Worm (Caenorhabditis elegans): ENCODE data around the gene T27D12.6.

The T27D12.6 gene

DNA sequence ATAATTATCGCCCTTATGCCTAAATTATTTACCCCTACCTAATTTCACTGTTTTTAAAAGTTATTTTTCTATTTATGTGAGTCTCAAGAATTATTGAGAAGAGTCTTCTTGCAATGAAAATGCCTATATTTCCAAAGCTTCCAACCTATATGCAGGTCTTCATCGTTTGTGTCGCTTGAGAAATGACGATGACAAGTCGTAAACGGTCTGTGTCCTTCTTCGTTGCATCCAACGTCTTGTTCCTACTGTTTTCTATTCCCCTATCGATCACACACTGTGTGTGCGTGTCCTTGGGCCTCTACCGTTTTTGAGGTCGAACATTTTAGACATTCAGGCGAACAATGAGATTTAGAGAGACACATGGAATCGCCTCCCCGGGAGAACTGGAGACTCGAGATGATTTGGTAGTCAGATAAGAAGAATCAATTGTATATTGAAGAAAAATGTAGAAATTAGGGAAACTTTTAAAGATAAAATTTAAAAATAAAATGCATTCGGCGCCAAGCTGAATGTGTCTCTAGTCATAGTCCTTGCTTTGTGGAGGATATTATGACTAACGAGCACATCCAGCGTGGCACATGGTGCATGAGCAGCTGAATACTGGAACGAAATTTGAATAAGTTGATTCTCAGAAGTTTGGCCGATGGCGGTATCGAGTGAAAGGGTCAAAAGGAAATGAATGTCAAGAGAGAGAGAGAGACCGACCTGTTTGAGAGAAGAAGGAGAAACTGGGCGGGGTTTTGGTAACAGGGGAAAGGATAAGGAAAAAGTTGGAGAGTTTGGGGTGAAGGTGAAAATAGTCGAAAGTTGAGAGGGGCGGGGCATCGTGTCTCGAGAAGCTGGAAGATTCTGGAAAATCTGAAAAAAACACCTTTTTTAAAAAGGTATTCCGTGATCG lies 45.4 kb downstream of the T27D12.6 start (continued):
- peak; percentile 45 for TF ChIP-seq snpc-4 (GFP tag; optimal IDR thresholded peaks at IDR 0.05)
- peak in 2 of 4 experiments; percentile 15 to 18 for TF ChIP-seq snpc-4 (tag; optimal IDR thresholded peaks at IDR 0.05)
- no peak for TF ChIP-seq ceh-27 (GFP tag; optimal IDR thresholded peaks at IDR 0.05)
- TF ChIP-seq cebp-1 (GFP tag; IDR thresholded peaks at IDR 0.05): no peak
- TF ChIP-seq cebp-1 (tag; optimal IDR thresholded peaks at IDR 0.05): peak; percentile 64
- peak; percentile 21; the same call in 1 of the 2 replicates for TF ChIP-seq mcd-1 (GFP tag; IDR thresholded peaks at IDR 0.05)
- TF ChIP-seq gei-17 (GFP tag; optimal IDR thresholded peaks at IDR 0.05): no peak
- no peak for TF ChIP-seq ztf-18 (tag; optimal IDR thresholded peaks at IDR 0.05)
- TF ChIP-seq egrh-3 (GFP tag; IDR thresholded peaks at IDR 0.05): no peak
- no peak for TF ChIP-seq T07F8.4 (tag; optimal IDR thresholded peaks at IDR 0.05)
- TF ChIP-seq hsf-1 (GFP tag; IDR thresholded peaks at IDR 0.05): peak; percentile 78
- no peak for TF ChIP-seq ztf-3 (GFP tag; optimal IDR thresholded peaks at IDR 0.05)
- TF ChIP-seq mxl-1 (tag; optimal IDR thresholded peaks at IDR 0.05): peak; percentile 34
- peak; percentile 68 for TF ChIP-seq him-1 (tag; optimal IDR thresholded peaks at IDR 0.05)
- TF ChIP-seq fkh-3 (tag; optimal IDR thresholded peaks at IDR 0.05): peak; percentile 74
- peak; percentile 74 for TF ChIP-seq rcor-1 (GFP tag; IDR thresholded peaks at IDR 0.05)
- TF ChIP-seq dox-1 (GFP tag; IDR thresholded peaks at IDR 0.05): peak; percentile 39; the same call in 1 of the 2 replicates
- peak; percentile 55 for TF ChIP-seq dpff-1 (tag; optimal IDR thresholded peaks at IDR 0.05)
- 0 out of 2 replicates have a peak, but pooled peaks have one; percentile 31 for TF ChIP-seq K11D2.4 (GFP tag; IDR thresholded peaks at IDR 0.05)
- TF ChIP-seq D2030.7 (GFP tag; IDR thresholded peaks at IDR 0.05): peak; percentile 62
- TF ChIP-seq hlh-12 (tag; optimal IDR thresholded peaks at IDR 0.05): peak; percentile 19
- TF ChIP-seq lsl-1 (GFP tag; optimal IDR thresholded peaks at IDR 0.05): peak; percentile 50
- TF ChIP-seq athp-1 (tag; optimal IDR thresholded peaks at IDR 0.05): peak; percentile 86
- peak; percentile 21 for TF ChIP-seq repo-1 (tag; optimal IDR thresholded peaks at IDR 0.05)
- TF ChIP-seq chd-7 (tag; optimal IDR thresholded peaks at IDR 0.05): peak; percentile 77
- TF ChIP-seq Y67H2A.10 (GFP tag; conservative IDR thresholded peaks at IDR 0.05): no peak
- TF ChIP-seq zfh-2 (GFP tag; conservative IDR thresholded peaks at IDR 0.05): no peak
- 0 out of 2 replicates have a peak, but pooled peaks have one; percentile 36 for TF ChIP-seq ceh-91 (GFP tag; IDR thresholded peaks at IDR 0.05)
- no peak for TF ChIP-seq B0035.1 (tag; optimal IDR thresholded peaks at IDR 0.05)
- peak; percentile 11 for TF ChIP-seq ceh-79 (tag; optimal IDR thresholded peaks at IDR 0.05)
- TF ChIP-seq ztf-26 (tag; optimal IDR thresholded peaks at IDR 0.05): no peak
- TF ChIP-seq sptf-2 (GFP tag; optimal IDR thresholded peaks at IDR 0.05): no peak
- no peak for TF ChIP-seq attf-3 (GFP tag; conservative IDR thresholded peaks at IDR 0.05)
- TF ChIP-seq nhr-179 (tag; optimal IDR thresholded peaks at IDR 0.05): no peak
- TF ChIP-seq snpc-3.4 (tag; optimal IDR thresholded peaks at IDR 0.05): peak; percentile 79
- no peak for TF ChIP-seq dpl-1 (GFP tag; optimal IDR thresholded peaks at IDR 0.05)
- TF ChIP-seq F49E8.2 (tag; optimal IDR thresholded peaks at IDR 0.05; ENCODE audit: insufficient read depth): peak; percentile 81
- no peak for TF ChIP-seq nhr-80 (tag; optimal IDR thresholded peaks at IDR 0.05)
- TF ChIP-seq rec-8 (tag; optimal IDR thresholded peaks at IDR 0.05): peak in 1 of 2 experiments; percentile 53
- TF ChIP-seq nhr-27 (tag; optimal IDR thresholded peaks at IDR 0.05): peak; percentile 65
- peak; percentile 80 for TF ChIP-seq lin-26 (GFP tag; IDR thresholded peaks at IDR 0.05)
- 0 out of 2 replicates have a peak, but pooled peaks have one; percentile 44 for TF ChIP-seq Y56A3A.18 (GFP tag; IDR thresholded peaks at IDR 0.05)
- no peak for TF ChIP-seq nfya-1 (tag; optimal IDR thresholded peaks at IDR 0.05; ENCODE audit: borderline replicate concordance, insufficient read depth)
- TF ChIP-seq lir-1 (GFP tag; conservative IDR thresholded peaks at IDR 0.05): no peak
- TF ChIP-seq unc-130 (GFP tag; optimal IDR thresholded peaks at IDR 0.05): peak; percentile 84
- peak; percentile 39 for TF ChIP-seq attf-5 (GFP tag; optimal IDR thresholded peaks at IDR 0.05)
- TF ChIP-seq F10E7.11 (tag; optimal IDR thresholded peaks at IDR 0.05): peak; percentile 80
